Worm (Caenorhabditis elegans) whole organism, mixed stage, embryonic: Measurements from ENCODE around the gene cpna-1.
"Not testable (repeated sequence)": the region's sequence is repeated elsewhere in the genome, so short reads cannot be mapped to it uniquely, and the experiment has no call there.

Source experiments
- M03D4.4 ChIP-seq: sonication (generic microtip); optimal IDR thresholded peaks from 2 replicates; lab custom pipeline; 2017; ENCODE audit warnings: mild to moderate bottlenecking, missing genetic modification characterization, missing compliant biosample characterization
- bed-3 ChIP-seq: fragments of 200-800 bp; sonication (Bioruptor generic); optimal IDR thresholded peaks from 3 replicates; lab custom pipeline; 2018; ENCODE audit warnings: mild to moderate bottlenecking, missing genetic modification characterization, moderate library complexity, missing compliant biosample characterization
- blmp-1 ChIP-seq: fragments of 150-350 bp; optimal IDR thresholded peaks from 2 replicates; lab custom pipeline; 2014; ENCODE audit warnings: missing biosample characterization, missing genetic modification characterization
- ceh-39 ChIP-seq: fragments of 150-350 bp; optimal IDR thresholded peaks from 2 replicates; lab custom pipeline; 2014; ENCODE audit warnings: missing biosample characterization, missing genetic modification characterization
- ceh-43 ChIP-seq: fragments of 200-800 bp; sonication (Bioruptor generic); optimal IDR thresholded peaks from 2 replicates; lab custom pipeline; 2018; ENCODE audit warnings: mild to moderate bottlenecking, missing genetic modification characterization, moderate library complexity, missing compliant biosample characterization
- ceh-83 ChIP-seq: fragments of 200-800 bp; sonication (Bioruptor generic); optimal IDR thresholded peaks from 2 replicates; lab custom pipeline; 2018; ENCODE audit warnings: mild to moderate bottlenecking, missing genetic modification characterization, missing compliant biosample characterization
- ces-1 ChIP-seq: fragments of 150-350 bp; optimal IDR thresholded peaks from 2 replicates; lab custom pipeline; 2014; ENCODE audit warnings: missing biosample characterization, missing genetic modification reagents, missing genetic modification characterization
- cnd-1 ChIP-seq: fragments of 200-800 bp; sonication (Bioruptor generic); optimal IDR thresholded peaks from 2 replicates; lab custom pipeline; 2018; ENCODE audit warnings: mild to moderate bottlenecking, missing genetic modification characterization, missing compliant biosample characterization
- drap-1 ChIP-seq: fragments of 200-800 bp; sonication (Bioruptor generic); optimal IDR thresholded peaks from 3 replicates; lab custom pipeline; 2018; ENCODE audit warnings: mild to moderate bottlenecking, missing genetic modification characterization, missing compliant biosample characterization
- elt-1 ChIP-seq: sonication (generic microtip); optimal IDR thresholded peaks from 2 replicates; lab custom pipeline; 2017; ENCODE audit warnings: missing genetic modification characterization, mild to moderate bottlenecking, missing compliant biosample characterization, antibody characterized with exemption, moderate library complexity, borderline replicate concordance; ENCODE audit not compliant: insufficient read depth
- elt-3 ChIP-seq: fragments of 150-350 bp; optimal IDR thresholded peaks from 2 replicates; lab custom pipeline; 2014; ENCODE audit warnings: missing biosample characterization, missing genetic modification characterization
- flh-1 ChIP-seq: fragments of 200-800 bp; sonication (Bioruptor generic); optimal IDR thresholded peaks from 2 replicates; lab custom pipeline; 2018; ENCODE audit warnings: mild to moderate bottlenecking, missing genetic modification characterization, moderate library complexity, missing compliant biosample characterization
- ham-2 ChIP-seq: fragments of 200-800 bp; sonication (Bioruptor generic); optimal IDR thresholded peaks from 2 replicates; lab custom pipeline; 2018; ENCODE audit warnings: mild to moderate bottlenecking, missing genetic modification characterization, missing compliant biosample characterization
- lin-13 ChIP-seq: fragments of 150-350 bp; optimal IDR thresholded peaks from 2 replicates; lab custom pipeline; 2014; ENCODE audit warnings: missing biosample characterization, missing genetic modification characterization
- lin-32 ChIP-seq: fragments of 200-800 bp; sonication (Bioruptor generic); optimal IDR thresholded peaks from 2 replicates; lab custom pipeline; 2018; ENCODE audit warnings: mild to moderate bottlenecking, missing genetic modification characterization, missing compliant biosample characterization
- lsy-2 ChIP-seq: fragments of 150-350 bp; optimal IDR thresholded peaks from 2 replicates; lab custom pipeline; 2014; ENCODE audit warnings: missing biosample characterization, missing genetic modification characterization
- mab-5 ChIP-seq: fragments of 150-350 bp; optimal IDR thresholded peaks from 2 replicates; lab custom pipeline; 2014; ENCODE audit warnings: missing biosample characterization, missing genetic modification characterization
- mep-1 ChIP-seq: fragments of 150-350 bp; optimal IDR thresholded peaks from 2 replicates; lab custom pipeline; 2017; ENCODE audit warnings: missing biosample characterization, missing genetic modification reagents, missing genetic modification characterization, inconsistent platforms
- mls-2 ChIP-seq: sonication (generic microtip); optimal IDR thresholded peaks from 2 replicates; lab custom pipeline; 2016; ENCODE audit warnings: mild to moderate bottlenecking, missing genetic modification characterization, moderate library complexity, missing compliant biosample characterization
- nhr-12 ChIP-seq: fragments of 150-350 bp; optimal IDR thresholded peaks from 2 replicates; lab custom pipeline; 2014; ENCODE audit warnings: missing biosample characterization, missing genetic modification characterization
- nhr-237 ChIP-seq: fragments of 150-350 bp; optimal IDR thresholded peaks from 2 replicates; lab custom pipeline; 2014; ENCODE audit warnings: missing biosample characterization, missing genetic modification characterization
- pha-4 ChIP-seq: fragments of 150-350 bp; optimal IDR thresholded peaks from 2 replicates; lab custom pipeline; 2018; ENCODE audit warnings: missing biosample characterization, missing genetic modification reagents, missing genetic modification characterization
- sem-2 ChIP-seq: fragments of 200-800 bp; sonication (Bioruptor generic); optimal IDR thresholded peaks from 2 replicates; lab custom pipeline; 2018; ENCODE audit warnings: mild to moderate bottlenecking, missing genetic modification characterization, missing compliant biosample characterization
- sptf-1 ChIP-seq: sonication (generic microtip); optimal IDR thresholded peaks from 2 replicates; lab custom pipeline; 2017; ENCODE audit warnings: mild to moderate bottlenecking, missing genetic modification characterization, moderate library complexity, missing compliant biosample characterization
- tbx-8 ChIP-seq: fragments of 200-800 bp; sonication (Bioruptor generic); optimal IDR thresholded peaks from 2 replicates; lab custom pipeline; 2018; ENCODE audit warnings: mild to moderate bottlenecking, missing genetic modification characterization, moderate library complexity, missing compliant biosample characterization
- unc-39 ChIP-seq: fragments of 150-350 bp; optimal IDR thresholded peaks from 2 replicates; lab custom pipeline; 2014; ENCODE audit warnings: missing biosample characterization, missing genetic modification characterization
- unc-62 ChIP-seq: fragments of 150-350 bp; optimal IDR thresholded peaks from 2 replicates; lab custom pipeline; 2014; ENCODE audit warnings: missing biosample characterization, missing genetic modification reagents, missing genetic modification characterization
- zip-8 ChIP-seq: fragments of 150-350 bp; optimal IDR thresholded peaks from 2 replicates; lab custom pipeline; 2014; ENCODE audit warnings: missing biosample characterization, missing genetic modification characterization
- ztf-11 ChIP-seq: fragments of 150-350 bp; optimal IDR thresholded peaks from 2 replicates; lab custom pipeline; 2014; ENCODE audit warnings: missing biosample characterization, missing genetic modification characterization

Gene cpna-1

ce11 chrII:4167833-4168232, 18.6 kb upstream of the cpna-1 start:
- TF ChIP-seq ceh-39 (no peak), mls-2 (tag; lab: Kevin White, UChicago) (no peak), bed-3 (GFP tag; lab: Kevin White, UChicago) (no peak), zip-8 (tag; lab: Kevin White, UChicago) (no peak)
- TF ChIP-seq, all 35 proteins: peak for 0

- not testable (repeated sequence) for TF ChIP-seq M03D4.4, lin-13, nhr-237 (tag; lab: Kevin White, UChicago)
These were observed 18.1 kb upstream of the cpna-1 start, which contains the start of gene R03H10.4 for ce11 chrII:4168404-4168803. R03H10.4 (minus strand) TSS chrII:4168504.

ce11 chrII:4170508-4170907, 16.0 kb upstream of the cpna-1 start, which contains the start of gene R03H10.5:
R03H10.5 (minus strand) TSS chrII:4170608.
- no peak for TF ChIP-seq tbx-8 (GFP tag; lab: Kevin White, UChicago)
- no peak for TF ChIP-seq unc-39
- TF ChIP-seq sptf-1 = no peak
- TF ChIP-seq pha-4 (tag; lab: Kevin White, UChicago) = no peak
- TF ChIP-seq lsy-2 = no peak
- no peak for TF ChIP-seq unc-62

ce11 chrII:4173398-4173797, 13.1 kb upstream of the cpna-1 start, which contains the start of gene R03H10.6:
R03H10.6 (minus strand) TSS chrII:4173498.
- TF ChIP-seq nhr-237 (tag; lab: Kevin White, UChicago) = no peak
- TF ChIP-seq sem-2 (GFP tag; lab: Kevin White, UChicago) = no peak
- no peak for TF ChIP-seq zip-8 (tag; lab: Kevin White, UChicago)
- no peak for TF ChIP-seq lin-32 (GFP tag; lab: Kevin White, UChicago)
- TF ChIP-seq M03D4.4 (tag; lab: Kevin White, UChicago) = no peak
- TF ChIP-seq mab-5 (tag; lab: Kevin White, UChicago) = no peak
- TF ChIP-seq lsy-2 = no peak
- TF ChIP-seq mep-1 (tag; lab: Kevin White, UChicago) = no peak
- TF ChIP-seq ham-2 = no peak
- TF ChIP-seq ces-1 (GFP tag; lab: Kevin White, UChicago) = no peak
- no peak for TF ChIP-seq ceh-43 (GFP tag; lab: Kevin White, UChicago)

ce11 chrII:4173842-4174241, 12.6 kb upstream of the cpna-1 start:
- TF ChIP-seq mep-1 (tag; lab: Kevin White, UChicago) (no peak), nhr-12 (no peak), flh-1 (GFP tag; lab: Kevin White, UChicago) (no peak), ztf-11 (tag; lab: Kevin White, UChicago) (no peak), lin-13 (tag; lab: Kevin White, UChicago) (no peak), drap-1 (no peak), unc-39 (no peak), M03D4.4 (tag; lab: Kevin White, UChicago) (no peak)
- TF ChIP-seq, all 35 proteins: peak for 0

- TF ChIP-seq ceh-83 (GFP tag; lab: Kevin White, UChicago) (no peak), ceh-43 (GFP tag; lab: Kevin White, UChicago) (no peak), lsy-2 (no peak), mep-1 (tag; lab: Kevin White, UChicago) (no peak), flh-1 (GFP tag; lab: Kevin White, UChicago) (no peak), elt-1 (no peak), elt-3 (tag; lab: Kevin White, UChicago) (no peak), cnd-1 (tag; lab: Kevin White, UChicago) (no peak), ham-2 (no peak), lin-13 (tag; lab: Kevin White, UChicago) (no peak), blmp-1 (no peak), nhr-12 (no peak), mls-2 (tag; lab: Kevin White, UChicago) (no peak), sptf-1 (no peak), tbx-8 (GFP tag; lab: Kevin White, UChicago) (no peak)
These were observed 7.6 kb upstream of the cpna-1 start, which contains the start of gene R03H10.7 for ce11 chrII:4178838-4179237. R03H10.7 (minus strand) TSS chrII:4178938.
